Worm (Caenorhabditis elegans) whole organism, L1 larva: ENCODE measurements around the gene D2021.4.

Experiments used
- C34B4.2 ChIP-seq: sonication (generic microtip); optimal IDR thresholded peaks from 2 replicates; lab custom pipeline; 2017; ENCODE audit warnings: mild to moderate bottlenecking, missing genetic modification characterization, missing compliant biosample characterization
- alr-1 ChIP-seq: fragments of 200-800 bp; sonication (Bioruptor generic); optimal IDR thresholded peaks from 2 replicates; lab custom pipeline; 2018; ENCODE audit warnings: borderline replicate concordance, mild to moderate bottlenecking, missing genetic modification characterization, missing compliant biosample characterization
- aly-2 ChIP-seq: fragments of 150-350 bp; optimal IDR thresholded peaks from 2 replicates; lab custom pipeline; 2014; ENCODE audit warnings: missing biosample characterization, missing genetic modification characterization
- ama-1 ChIP-seq: fragments of 150-350 bp; optimal IDR thresholded peaks from 2 replicates; lab custom pipeline; 2014
- blmp-1 ChIP-seq: fragments of 150-350 bp; optimal IDR thresholded peaks from 2 replicates; lab custom pipeline; 2014; ENCODE audit warnings: missing biosample characterization, missing genetic modification characterization
- ceh-63 ChIP-seq: fragments of 200-800 bp; sonication (Bioruptor generic); optimal IDR thresholded peaks from 2 replicates; lab custom pipeline; 2018; ENCODE audit warnings: mild to moderate bottlenecking, missing genetic modification characterization, missing compliant biosample characterization
- ceh-8 ChIP-seq: fragments of 200-800 bp; sonication (Bioruptor generic); optimal IDR thresholded peaks from 2 replicates; lab custom pipeline; 2018; ENCODE audit warnings: mild to moderate bottlenecking, missing genetic modification characterization, moderate library complexity, missing compliant biosample characterization
- dpl-1 ChIP-seq, 3 experiments: fragments of 150-350 bp in 2 of 3; sonication (generic microtip) in 1 of 3; optimal IDR thresholded peaks; 2 replicates each; lab custom pipeline; 2014 to 2017; ENCODE audit warnings: missing biosample characterization in 3 of 3, missing genetic modification characterization in 3 of 3, missing genetic modification reagents in 3 of 3
- dsc-1 ChIP-seq: sonication (generic microtip); optimal IDR thresholded peaks from 2 replicates; lab custom pipeline; 2016; ENCODE audit warnings: mild to moderate bottlenecking, missing genetic modification characterization, missing compliant biosample characterization
- egl-13 ChIP-seq: sonication (generic microtip); optimal IDR thresholded peaks from 2 replicates; lab custom pipeline; 2016; ENCODE audit warnings: missing genotype, missing genetic modification reagents, missing genetic modification characterization, missing compliant biosample characterization
- egl-27 ChIP-seq, 2 experiments: fragments of 150-350 bp in 1 of 2; sonication (generic microtip); optimal IDR thresholded peaks; 3 replicates each; lab custom pipeline; 2017 to 2018; ENCODE audit warnings: missing biosample characterization in 2 of 2, missing genetic modification characterization in 2 of 2, missing genetic modification reagents in 2 of 2
- elt-3 ChIP-seq, 6 experiments: fragments of 150-350 bp in 1 of 6; sonication (generic microtip); optimal IDR thresholded peaks; 2 replicates each; lab custom pipeline; 2017 to 2018; ENCODE audit warnings: missing biosample characterization in 6 of 6, missing genetic modification characterization in 6 of 6, inconsistent platforms in 1 of 6
- fkh-10 ChIP-seq: sonication (generic microtip); optimal IDR thresholded peaks from 2 replicates; lab custom pipeline; 2017; ENCODE audit warnings: missing biosample characterization, missing genetic modification reagents, missing genetic modification characterization
- fkh-4 ChIP-seq: sonication (generic microtip); optimal IDR thresholded peaks from 2 replicates; lab custom pipeline; 2016; ENCODE audit warnings: missing compliant biosample characterization, missing genetic modification characterization, borderline replicate concordance
- fkh-8 ChIP-seq: sonication (generic microtip); optimal IDR thresholded peaks from 2 replicates; lab custom pipeline; 2016; ENCODE audit warnings: mild to moderate bottlenecking, missing genetic modification characterization, missing compliant biosample characterization
- fos-1 ChIP-seq: fragments of 150-350 bp; optimal IDR thresholded peaks from 2 replicates; lab custom pipeline; 2014; ENCODE audit warnings: missing biosample characterization, missing genetic modification characterization
- grh-1 ChIP-seq: fragments of 200-800 bp; sonication (Bioruptor generic); IDR thresholded peaks from 2 replicates; pipeline ENCODE4 v1.3.6; 2022; ENCODE audit warnings: missing genetic modification reagents, missing genetic modification characterization, missing compliant biosample characterization
- hlh-17 ChIP-seq: fragments of 200-800 bp; sonication (Bioruptor generic); optimal IDR thresholded peaks from 2 replicates; lab custom pipeline; 2018; ENCODE audit warnings: missing genetic modification characterization, mild to moderate bottlenecking, missing compliant biosample characterization, moderate library complexity, borderline replicate concordance
- irx-1 ChIP-seq: sonication (generic microtip); optimal IDR thresholded peaks from 2 replicates; lab custom pipeline; 2016; ENCODE audit warnings: missing genetic modification characterization, missing compliant biosample characterization
- lin-39 ChIP-seq: fragments of 150-350 bp; optimal IDR thresholded peaks from 2 replicates; lab custom pipeline; 2014; ENCODE audit warnings: missing biosample characterization, missing genetic modification reagents, missing genetic modification characterization
- lir-3 ChIP-seq: sonication (generic microtip); optimal IDR thresholded peaks from 2 replicates; lab custom pipeline; 2016; ENCODE audit warnings: mild to moderate bottlenecking, missing genetic modification characterization, moderate library complexity, missing compliant biosample characterization; ENCODE audit not compliant: poor library complexity
- lsy-2 ChIP-seq, 2 experiments: fragments of 150-350 bp; optimal IDR thresholded peaks; 2 replicates each; lab custom pipeline; 2014; ENCODE audit warnings: missing biosample characterization in 2 of 2, missing genetic modification characterization in 2 of 2
- mep-1 ChIP-seq: fragments of 150-350 bp; optimal IDR thresholded peaks from 2 replicates; lab custom pipeline; 2014; ENCODE audit warnings: missing biosample characterization, missing genetic modification characterization
- nhr-11 ChIP-seq: fragments of 150-350 bp; optimal IDR thresholded peaks from 2 replicates; lab custom pipeline; 2014; ENCODE audit warnings: missing biosample characterization, missing genetic modification characterization
- nhr-19 ChIP-seq: fragments of 200-800 bp; sonication (Bioruptor generic); conservative IDR thresholded peaks from 2 replicates; pipeline ENCODE4 v1.3.6; 2022; ENCODE audit warnings: missing genetic modification characterization, missing compliant biosample characterization
- nhr-20 ChIP-seq: sonication (generic microtip); optimal IDR thresholded peaks from 2 replicates; lab custom pipeline; 2016; ENCODE audit warnings: mild to moderate bottlenecking, missing genetic modification characterization, missing compliant biosample characterization
- nhr-237 ChIP-seq: fragments of 150-350 bp; optimal IDR thresholded peaks from 2 replicates; lab custom pipeline; 2014; ENCODE audit warnings: missing biosample characterization, missing genetic modification characterization
- nhr-28 ChIP-seq: fragments of 150-350 bp; optimal IDR thresholded peaks from 2 replicates; lab custom pipeline; 2014; ENCODE audit warnings: missing biosample characterization, missing genetic modification characterization
- nhr-76 ChIP-seq: sonication (generic microtip); optimal IDR thresholded peaks from 2 replicates; lab custom pipeline; 2017; ENCODE audit warnings: missing biosample characterization, missing genetic modification characterization
- nhr-85 ChIP-seq: sonication (generic microtip); peaks from one replicate; lab custom pipeline; 2016; ENCODE audit warnings: missing genetic modification characterization, inconsistent platforms, missing compliant biosample characterization
- pqm-1 ChIP-seq: sonication (generic microtip); optimal IDR thresholded peaks from 3 replicates; lab custom pipeline; 2017; ENCODE audit warnings: missing biosample characterization, missing genetic modification characterization
- skn-1 ChIP-seq: fragments of 150-350 bp; optimal IDR thresholded peaks from 2 replicates; lab custom pipeline; 2014; ENCODE audit warnings: missing biosample characterization, missing genetic modification characterization
- snpc-4 ChIP-seq: fragments of 150-350 bp; optimal IDR thresholded peaks from 2 replicates; lab custom pipeline; 2014; ENCODE audit warnings: missing biosample characterization, missing genetic modification characterization
- snu-23 ChIP-seq: sonication (generic microtip); optimal IDR thresholded peaks from 2 replicates; lab custom pipeline; 2016; ENCODE audit warnings: missing genetic modification characterization, missing compliant biosample characterization
- sox-4 ChIP-seq: sonication (generic microtip); optimal IDR thresholded peaks from 2 replicates; lab custom pipeline; 2016; ENCODE audit warnings: missing genetic modification characterization, missing compliant biosample characterization
- tbx-2 ChIP-seq: sonication (generic microtip); optimal IDR thresholded peaks from 2 replicates; lab custom pipeline; 2016; ENCODE audit warnings: missing genetic modification characterization, missing compliant biosample characterization
- unc-130 ChIP-seq: fragments of 150-350 bp; optimal IDR thresholded peaks from 2 replicates; lab custom pipeline; 2017; ENCODE audit warnings: missing biosample characterization, missing genetic modification characterization, inconsistent platforms
- zag-1 ChIP-seq: fragments of 150-350 bp; optimal IDR thresholded peaks from 2 replicates; lab custom pipeline; 2014; ENCODE audit warnings: missing biosample characterization, missing genetic modification characterization

Gene D2021.4

DNA sequence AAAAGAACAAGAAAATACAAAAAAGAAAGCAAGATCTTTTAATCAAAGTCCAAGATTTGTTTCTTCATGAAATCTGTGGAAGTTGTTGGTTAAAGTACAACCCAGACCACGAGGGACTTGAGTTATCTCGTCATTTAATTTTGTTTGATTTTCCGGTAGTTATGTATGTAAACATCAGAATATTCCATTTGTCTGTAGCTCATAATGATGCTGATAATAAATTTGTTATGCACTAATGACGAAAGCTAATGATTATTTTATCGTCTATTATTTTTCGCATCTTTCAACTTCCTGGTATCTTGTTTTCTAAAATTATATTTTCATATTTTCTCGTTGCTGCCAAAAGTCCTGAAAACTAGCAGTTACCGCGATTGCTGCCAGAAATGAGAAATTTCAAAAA is 25.9 kb downstream of the D2021.4 start:
- no peak for TF ChIP-seq dpl-1 (GFP tag; optimal IDR thresholded peaks at IDR 0.05; lab: Kevin White, UChicago)
- TF ChIP-seq hlh-17 (GFP tag; lab: Kevin White, UChicago): no peak
- TF ChIP-seq elt-3 (tag; optimal IDR thresholded peaks at IDR 0.05; lab: Kevin White, UChicago): no peak
- no peak for TF ChIP-seq fkh-4
- no peak for TF ChIP-seq fkh-10 (GFP tag; lab: Kevin White, UChicago)
- TF ChIP-seq grh-1 (GFP tag; lab: Robert Waterston, UW): no peak
- TF ChIP-seq zag-1 (tag; lab: Kevin White, UChicago): no peak
- no peak for TF ChIP-seq pqm-1 (tag; lab: Kevin White, UChicago)
- no peak for TF ChIP-seq lsy-2 (tag; optimal IDR thresholded peaks at IDR 0.05; lab: Kevin White, UChicago)
- no peak for TF ChIP-seq nhr-11
- TF ChIP-seq ceh-8 (GFP tag; lab: Kevin White, UChicago): peak; percentile 91
- TF ChIP-seq fkh-8 (tag; lab: Kevin White, UChicago): peak; percentile 49
- TF ChIP-seq nhr-20 (tag; lab: Kevin White, UChicago): no peak
- TF ChIP-seq sox-4: no peak
- TF ChIP-seq C34B4.2 (tag; lab: Kevin White, UChicago): no peak
- no peak for TF ChIP-seq skn-1 (tag; lab: Kevin White, UChicago)

DNA sequence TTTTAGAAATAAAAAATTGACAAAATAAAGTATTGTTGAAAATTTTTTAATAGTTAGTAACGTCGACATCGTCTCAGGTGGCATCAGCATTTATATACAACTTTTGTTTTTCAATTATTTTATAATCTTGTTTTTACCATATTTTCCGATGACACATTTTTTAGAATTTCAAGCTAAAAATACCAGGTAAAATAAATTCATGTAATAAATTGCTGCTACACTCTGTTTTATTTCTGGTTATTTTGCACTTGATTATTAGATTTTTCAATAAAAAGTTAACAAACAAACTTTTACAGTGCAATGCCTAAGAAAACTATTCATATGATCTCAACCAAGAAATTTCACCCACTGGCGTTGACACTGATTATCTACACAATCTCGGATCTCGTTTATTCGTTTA is 27.3 kb downstream of the D2021.4 start, which contains the start of gene C03G5.14:
TSS of gene C03G5.14 (plus strand) at position 301 of the 400 bp plus-strand sequence.
- TF ChIP-seq snu-23 (GFP tag; lab: Kevin White, UChicago): no peak
- TF ChIP-seq egl-27 (tag; optimal IDR thresholded peaks at IDR 0.05; lab: Kevin White, UChicago): no peak

DNA sequence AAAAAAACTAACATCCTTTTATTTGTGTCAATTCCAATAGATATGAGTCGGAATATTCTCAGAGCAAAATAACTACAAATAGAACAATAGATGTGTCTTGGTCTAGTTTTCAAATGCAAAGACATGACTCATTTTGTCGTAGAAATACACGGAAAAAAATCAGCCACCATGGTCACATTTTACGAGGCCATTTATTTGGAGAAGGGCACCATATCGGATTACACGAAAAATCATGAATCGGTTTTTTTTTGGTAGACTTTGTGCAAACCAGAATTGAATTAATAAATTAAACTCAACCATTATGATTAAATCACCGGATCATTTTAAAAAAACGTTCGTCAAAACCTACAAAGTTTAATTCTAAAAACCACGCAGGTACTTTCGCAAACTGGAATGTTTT is 28.5 kb downstream of the D2021.4 start, which contains the start of gene H03E18.2:
TSS of gene H03E18.2 (minus strand) at position 101 of the 400 bp plus-strand sequence.
- no peak for TF ChIP-seq mep-1 (tag; lab: Kevin White, UChicago)
- TF ChIP-seq dsc-1 (tag; lab: Kevin White, UChicago): no peak
- no peak for TF ChIP-seq snpc-4 (tag; lab: Kevin White, UChicago)
- no peak for TF ChIP-seq lin-39 (tag; lab: Kevin White, UChicago)
- no peak for TF ChIP-seq irx-1 (tag; lab: Kevin White, UChicago)
- no peak for TF ChIP-seq ceh-63
- TF ChIP-seq ama-1 (lab: Kevin White, UChicago): no peak
- TF ChIP-seq elt-3 (tag; optimal IDR thresholded peaks at IDR 0.05; lab: Kevin White, UChicago): no peak
- TF ChIP-seq unc-130 (tag; lab: Kevin White, UChicago): no peak
- no peak for TF ChIP-seq ceh-8 (GFP tag; lab: Kevin White, UChicago)
- no peak for TF ChIP-seq skn-1 (tag; lab: Kevin White, UChicago)
- no peak for TF ChIP-seq egl-13
- TF ChIP-seq tbx-2 (tag; lab: Kevin White, UChicago): no peak

DNA sequence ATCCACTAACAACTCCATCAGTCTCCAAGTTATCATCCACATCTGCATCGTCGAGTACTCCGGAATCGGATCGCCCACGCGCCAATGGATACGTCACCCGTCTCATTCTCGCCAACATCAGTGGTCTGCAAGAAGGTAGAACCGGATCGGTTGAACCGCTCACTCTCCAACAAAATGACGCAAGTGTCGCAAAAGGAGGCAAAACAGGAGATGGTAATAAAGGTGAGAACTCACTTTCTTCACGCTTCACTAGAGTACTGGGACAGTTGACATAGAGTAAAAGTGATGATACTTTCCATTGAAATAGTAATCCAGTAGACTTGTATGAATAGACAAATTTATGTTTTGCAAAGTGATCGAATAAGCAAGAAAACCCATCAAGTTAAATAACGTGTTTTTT is 39.8 kb downstream of the D2021.4 start:
- TF ChIP-seq fos-1 (tag; lab: Kevin White, UChicago) (no peak), aly-2 (no peak), nhr-28 (no peak), fkh-8 (tag; lab: Kevin White, UChicago) (no peak), nhr-237 (tag; lab: Kevin White, UChicago) (no peak), nhr-85 (tag; lab: Kevin White, UChicago) (peak; percentile 52), nhr-76 (tag; lab: Kevin White, UChicago) (no peak), mep-1 (tag; lab: Kevin White, UChicago) (no peak), alr-1 (tag; lab: Kevin White, UChicago) (no peak), nhr-19 (GFP tag; lab: Robert Waterston, UW) (no peak), lir-3 (tag; lab: Kevin White, UChicago) (no peak), blmp-1 (tag; lab: Kevin White, UChicago) (peak; percentile 31)
